Worm (Caenorhabditis elegans) whole organism, early embryonic: ENCODE results near the gene ZK54.3.

Experiments used
- B0310.2 ChIP-seq: sonication (generic microtip); optimal IDR thresholded peaks from 2 replicates; lab custom pipeline; 2016; ENCODE audit warnings: mild to moderate bottlenecking, missing genetic modification characterization, missing compliant biosample characterization
- F13C5.2 ChIP-seq: sonication (generic microtip); optimal IDR thresholded peaks from 2 replicates; lab custom pipeline; 2017; ENCODE audit warnings: mild to moderate bottlenecking, missing genetic modification characterization, inconsistent platforms, missing compliant biosample characterization
- aly-1 ChIP-seq: sonication (generic microtip); optimal IDR thresholded peaks from 2 replicates; lab custom pipeline; 2016; ENCODE audit warnings: missing genetic modification characterization, missing compliant biosample characterization
- ama-1 ChIP-seq: fragments of 150-350 bp; optimal IDR thresholded peaks from 2 replicates; lab custom pipeline; 2014
- ceh-13 ChIP-seq: fragments of 200-800 bp; sonication (Bioruptor generic); optimal IDR thresholded peaks from 2 replicates; lab custom pipeline; 2018; ENCODE audit warnings: mild to moderate bottlenecking, missing genetic modification characterization, missing compliant biosample characterization
- ceh-36 ChIP-seq: sonication (generic microtip); optimal IDR thresholded peaks from 2 replicates; lab custom pipeline; 2016; ENCODE audit warnings: missing genetic modification characterization, inconsistent platforms, missing compliant biosample characterization
- ets-7 ChIP-seq: sonication (generic microtip); optimal IDR thresholded peaks from 2 replicates; lab custom pipeline; 2016; ENCODE audit warnings: missing genotype, missing genetic modification characterization, missing compliant biosample characterization
- flt-1 ChIP-seq: fragments of 200-800 bp; sonication (Bioruptor generic); IDR thresholded peaks from 2 replicates; pipeline ENCODE4 v1.3.6; 2022; ENCODE audit warnings: missing genetic modification characterization, missing compliant biosample characterization
- hmbx-1 ChIP-seq: sonication (generic microtip); optimal IDR thresholded peaks from 2 replicates; lab custom pipeline; 2016; ENCODE audit warnings: mild to moderate bottlenecking, missing genetic modification characterization, missing compliant biosample characterization
- hmg-4 ChIP-seq: fragments of 200-800 bp; sonication (Bioruptor generic); optimal IDR thresholded peaks from 2 replicates; lab custom pipeline; 2018; ENCODE audit warnings: mild to moderate bottlenecking, missing genetic modification characterization, missing compliant biosample characterization
- hnd-1 ChIP-seq: sonication (generic microtip); optimal IDR thresholded peaks from 2 replicates; lab custom pipeline; 2016; ENCODE audit warnings: missing genetic modification characterization, missing compliant biosample characterization
- pes-1 ChIP-seq: fragments of 200-800 bp; sonication (Bioruptor generic); IDR thresholded peaks from 2 replicates; pipeline ENCODE4 v1.3.6; 2022; ENCODE audit warnings: missing genetic modification reagents, missing genetic modification characterization, missing compliant biosample characterization
- scrt-1 ChIP-seq: fragments of 200-800 bp; sonication (Bioruptor generic); IDR thresholded peaks from 2 replicates; pipeline ENCODE4 v1.3.6; 2022; ENCODE audit warnings: missing genetic modification characterization, missing compliant biosample characterization
- sea-1 ChIP-seq: fragments of 200-800 bp; sonication (Bioruptor generic); conservative IDR thresholded peaks from 2 replicates; pipeline ENCODE4 v1.3.6; 2022; ENCODE audit warnings: missing genetic modification characterization, missing compliant biosample characterization
- tbx-11 ChIP-seq: fragments of 200-800 bp; sonication (Bioruptor generic); IDR thresholded peaks from 2 replicates; pipeline ENCODE4 v1.3.6; 2022; ENCODE audit warnings: missing genetic modification characterization, missing compliant biosample characterization
- tbx-37 ChIP-seq: fragments of 200-800 bp; sonication (Bioruptor generic); conservative IDR thresholded peaks from 2 replicates; pipeline ENCODE4 v1.3.6; 2022; ENCODE audit warnings: missing genetic modification reagents, missing genetic modification characterization, missing compliant biosample characterization
- tra-4 ChIP-seq: sonication (generic microtip); optimal IDR thresholded peaks from 2 replicates; lab custom pipeline; 2017; ENCODE audit warnings: missing genetic modification characterization, missing compliant biosample characterization

Gene ZK54.3

DNA sequence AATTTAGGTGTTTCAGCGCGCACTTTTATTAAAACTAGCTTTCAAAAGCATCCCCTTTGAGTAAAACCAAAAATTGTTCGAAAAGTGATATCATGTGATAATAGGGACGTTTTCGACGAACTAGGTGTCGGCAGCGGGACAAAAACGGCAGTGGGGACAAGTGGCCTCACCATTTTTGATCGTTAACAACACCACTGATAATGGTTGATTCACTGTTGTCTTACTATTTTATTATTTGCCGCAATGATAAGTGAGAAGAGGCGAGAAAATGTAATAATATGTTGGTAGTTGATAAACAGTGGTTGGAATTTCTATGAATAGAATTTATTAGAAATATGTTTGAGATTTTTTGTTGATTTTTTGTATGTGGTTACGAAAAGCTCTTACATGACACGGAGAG, 9.2 kb upstream of the ZK54.3 start:
- TF ChIP-seq tra-4 (tag; lab: Kevin White, UChicago): no peak
- TF ChIP-seq F13C5.2 (tag; lab: Kevin White, UChicago): no peak
- TF ChIP-seq scrt-1 (GFP tag; lab: Robert Waterston, UW): no peak
- no peak for TF ChIP-seq hmbx-1 (tag; lab: Kevin White, UChicago)
- TF ChIP-seq sea-1 (GFP tag; lab: Robert Waterston, UW): no peak
- TF ChIP-seq B0310.2: no peak
- TF ChIP-seq ama-1 (lab: Kevin White, UChicago): no peak
- TF ChIP-seq hmg-4 (GFP tag; lab: Kevin White, UChicago): no peak
- TF ChIP-seq ceh-13 (GFP tag; lab: Kevin White, UChicago): no peak
- TF ChIP-seq ets-7 (tag; lab: Kevin White, UChicago): no peak
- no peak for TF ChIP-seq flt-1
- TF ChIP-seq tbx-37: no peak
- no peak for TF ChIP-seq pes-1 (GFP tag; lab: Robert Waterston, UW)

- TF ChIP-seq scrt-1 (GFP tag; lab: Robert Waterston, UW) (no peak), tbx-37 (no peak), flt-1 (no peak)
Observed at ce11 chrX:17474521-17475170, 7.8 kb upstream of the ZK54.3 start, which contains the start of gene tps-1. Gene tps-1 (minus strand): TSS chrX:17474534.

DNA sequence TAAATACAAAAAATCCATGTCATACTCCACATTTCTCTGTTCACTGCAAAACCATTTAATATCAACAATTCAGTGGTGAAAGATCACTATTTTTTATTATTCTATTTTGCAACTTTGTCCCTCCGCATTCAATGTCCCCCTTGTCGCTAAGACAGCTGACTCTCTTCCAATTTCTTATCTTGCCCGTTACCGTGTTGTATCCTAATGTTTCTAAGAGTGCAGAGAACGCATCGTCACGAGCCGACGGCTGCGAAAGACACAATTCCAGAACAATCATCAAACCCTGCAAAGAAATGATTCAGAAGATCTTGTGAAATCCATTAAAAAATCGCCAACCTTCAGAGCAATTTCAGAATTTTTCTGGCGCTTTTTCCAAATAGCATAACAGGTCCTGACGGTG, 6.1 kb upstream of the ZK54.3 start:
- TF ChIP-seq pes-1 (GFP tag; lab: Robert Waterston, UW): no peak
- TF ChIP-seq ets-7 (tag; lab: Kevin White, UChicago): no peak
- TF ChIP-seq tra-4 (tag; lab: Kevin White, UChicago): no peak
- no peak for TF ChIP-seq ceh-13 (GFP tag; lab: Kevin White, UChicago)
- TF ChIP-seq hmbx-1 (tag; lab: Kevin White, UChicago): no peak
- TF ChIP-seq scrt-1 (GFP tag; lab: Robert Waterston, UW): no peak
- TF ChIP-seq aly-1 (tag; lab: Kevin White, UChicago): no peak
- no peak for TF ChIP-seq F13C5.2 (tag; lab: Kevin White, UChicago)
- TF ChIP-seq ama-1 (lab: Kevin White, UChicago): no peak
- no peak for TF ChIP-seq sea-1 (GFP tag; lab: Robert Waterston, UW)
- TF ChIP-seq flt-1: no peak
- TF ChIP-seq hnd-1 (tag; lab: Kevin White, UChicago): no peak
- TF ChIP-seq tbx-37: no peak
- no peak for TF ChIP-seq B0310.2
- no peak for TF ChIP-seq ceh-36 (tag; lab: Kevin White, UChicago)
- TF ChIP-seq tbx-11 (GFP tag; lab: Robert Waterston, UW): no peak

- no peak for TF ChIP-seq hmg-4 (GFP tag; lab: Kevin White, UChicago)
- no peak for TF ChIP-seq scrt-1 (GFP tag; lab: Robert Waterston, UW)
- TF ChIP-seq ceh-13 (GFP tag; lab: Kevin White, UChicago): no peak
- TF ChIP-seq tbx-37: no peak
- TF ChIP-seq hmbx-1 (tag; lab: Kevin White, UChicago): no peak
- no peak for TF ChIP-seq ama-1 (lab: Kevin White, UChicago)
- TF ChIP-seq hnd-1 (tag; lab: Kevin White, UChicago): no peak
- TF ChIP-seq B0310.2: no peak
- no peak for TF ChIP-seq ceh-36 (tag; lab: Kevin White, UChicago)
- TF ChIP-seq tra-4 (tag; lab: Kevin White, UChicago): no peak
- TF ChIP-seq flt-1: no peak
- no peak for TF ChIP-seq sea-1 (GFP tag; lab: Robert Waterston, UW)
- TF ChIP-seq F13C5.2 (tag; lab: Kevin White, UChicago): no peak
- no peak for TF ChIP-seq pes-1 (GFP tag; lab: Robert Waterston, UW)
- no peak for TF ChIP-seq ets-7 (tag; lab: Kevin White, UChicago)
- TF ChIP-seq aly-1 (tag; lab: Kevin White, UChicago): no peak
Observed at ce11 chrX:17471703-17472102, 4.9 kb upstream of the ZK54.3 start.

DNA sequence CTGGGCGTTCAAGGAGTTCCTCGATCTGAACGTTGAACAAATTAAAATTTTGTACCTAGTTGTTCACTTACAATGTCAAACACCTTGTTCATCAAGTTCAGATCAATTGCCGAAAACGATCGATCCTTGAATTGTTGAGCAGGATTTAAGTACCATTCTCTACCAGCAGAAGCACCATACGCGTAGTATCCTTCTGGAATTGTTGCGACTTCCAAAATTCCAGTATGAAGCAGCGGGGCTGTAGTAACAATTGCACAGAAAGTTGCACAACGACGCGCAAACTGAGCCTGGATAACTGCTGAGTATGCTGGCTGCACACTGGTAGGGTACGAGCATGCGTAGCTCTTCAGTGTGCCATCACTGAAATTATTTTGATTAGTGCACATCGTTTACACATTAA, 1.7 kb upstream of the ZK54.3 start:
- TF ChIP-seq hnd-1 (tag; lab: Kevin White, UChicago): no peak

DNA sequence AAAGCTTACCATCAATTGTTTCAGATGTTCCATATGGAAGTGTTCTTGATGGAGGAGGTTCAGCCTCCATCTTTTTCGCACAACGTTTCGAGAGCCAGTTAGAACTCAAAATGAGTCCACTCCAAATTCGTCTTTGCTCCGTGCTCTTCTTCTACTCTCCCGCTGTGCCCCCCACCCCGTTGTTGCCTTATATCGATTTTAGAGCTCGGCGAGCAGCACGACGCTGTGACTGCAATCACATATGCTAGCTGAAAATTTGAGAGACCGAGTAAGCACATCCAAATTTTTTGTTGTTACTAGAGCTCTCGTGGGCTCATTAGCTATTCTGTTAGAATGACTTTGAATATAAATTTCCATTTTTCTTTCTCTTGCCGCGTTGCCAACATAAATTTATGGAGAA, 2.0 kb downstream of the ZK54.3 start, which contains the start of gene slc-17.1:
slc-17.1 (minus strand) TSS at position 101 of the 400 bp plus-strand sequence.
- TF ChIP-seq ets-7 (tag; lab: Kevin White, UChicago): no peak
- TF ChIP-seq tra-4 (tag; lab: Kevin White, UChicago): no peak
- no peak for TF ChIP-seq ama-1 (lab: Kevin White, UChicago)
- TF ChIP-seq F13C5.2 (tag; lab: Kevin White, UChicago): no peak
- TF ChIP-seq hmbx-1 (tag; lab: Kevin White, UChicago): no peak
- no peak for TF ChIP-seq pes-1 (GFP tag; lab: Robert Waterston, UW)
- no peak for TF ChIP-seq hmg-4 (GFP tag; lab: Kevin White, UChicago)
- TF ChIP-seq B0310.2: no peak
- TF ChIP-seq tbx-11 (GFP tag; lab: Robert Waterston, UW): no peak
- no peak for TF ChIP-seq ceh-36 (tag; lab: Kevin White, UChicago)
- no peak for TF ChIP-seq flt-1
- TF ChIP-seq hnd-1 (tag; lab: Kevin White, UChicago): no peak
- no peak for TF ChIP-seq scrt-1 (GFP tag; lab: Robert Waterston, UW)
- TF ChIP-seq ceh-13 (GFP tag; lab: Kevin White, UChicago): no peak
- no peak for TF ChIP-seq tbx-37
- TF ChIP-seq aly-1 (tag; lab: Kevin White, UChicago): no peak
- TF ChIP-seq sea-1 (GFP tag; lab: Robert Waterston, UW): no peak

- TF ChIP-seq pes-1 (GFP tag; lab: Robert Waterston, UW) (no peak), B0310.2 (no peak), aly-1 (tag; lab: Kevin White, UChicago) (no peak)
Observed at ce11 chrX:17461958-17462357, 4.8 kb downstream of the ZK54.3 start.
